Worm (Caenorhabditis elegans) whole organism, L4 larva: ENCODE results near the gene D1025.10.

Experiments
- F37D6.2 ChIP-seq: sonication (generic microtip); optimal IDR thresholded peaks from 2 replicates; lab custom pipeline; 2016; ENCODE audit warnings: mild to moderate bottlenecking, missing genetic modification characterization, missing compliant biosample characterization
- F44E2.7 ChIP-seq: fragments of 200-800 bp; sonication (Bioruptor generic); IDR thresholded peaks from 2 replicates; pipeline ENCODE4 v2.1.2; 2022; ENCODE audit warnings: missing genetic modification characterization, missing compliant biosample characterization
- F49E8.2 ChIP-seq: sonication (generic microtip); optimal IDR thresholded peaks from 2 replicates; lab custom pipeline; 2016; ENCODE audit warnings: missing compliant biosample characterization, mild to moderate bottlenecking, missing genetic modification characterization, borderline replicate concordance
- T20F7.1 ChIP-seq: fragments of 200-800 bp; sonication (Bioruptor generic); optimal IDR thresholded peaks from 2 replicates; lab custom pipeline; 2018; ENCODE audit warnings: mild to moderate bottlenecking, missing genetic modification characterization, missing compliant biosample characterization
- T26A8.4 ChIP-seq: fragments of 200-800 bp; sonication (Bioruptor generic); IDR thresholded peaks from 2 replicates; pipeline ENCODE4 v1.3.6; 2022; ENCODE audit warnings: missing genetic modification characterization, missing compliant biosample characterization
- Y105C5A.15 ChIP-seq: fragments of 200-800 bp; sonication (Bioruptor generic); IDR thresholded peaks from 2 replicates; pipeline ENCODE4 v1.3.6; 2022; ENCODE audit warnings: missing genetic modification characterization, missing compliant biosample characterization
- Y48G9A.11 ChIP-seq: fragments of 200-800 bp; sonication (Bioruptor generic); IDR thresholded peaks from 2 replicates; pipeline ENCODE4 v1.3.6; 2022; ENCODE audit warnings: missing genetic modification reagents, missing genetic modification characterization, missing compliant biosample characterization
- ZK546.5 ChIP-seq, 2 experiments: sonication (generic microtip); optimal IDR thresholded peaks; 2 replicates each; lab custom pipeline; 2017; ENCODE audit warnings: missing biosample characterization in 2 of 2, missing genetic modification characterization in 2 of 2
- aly-2 ChIP-seq: sonication (generic microtip); optimal IDR thresholded peaks from 2 replicates; lab custom pipeline; 2018; ENCODE audit warnings: missing biosample characterization, missing genetic modification characterization
- ama-1 ChIP-seq: fragments of 150-350 bp; optimal IDR thresholded peaks from 2 replicates; lab custom pipeline; 2014; ENCODE audit warnings: inconsistent platforms, mixed read lengths
- arid-1 ChIP-seq: fragments of 200-800 bp; sonication (Bioruptor generic); conservative IDR thresholded peaks from 2 replicates; pipeline ENCODE4 v1.3.6; 2022; ENCODE audit warnings: missing genetic modification reagents, missing genetic modification characterization, missing compliant biosample characterization
- attf-4 ChIP-seq: sonication (generic microtip); optimal IDR thresholded peaks from 3 replicates; lab custom pipeline; 2017; ENCODE audit warnings: missing biosample characterization, missing genetic modification characterization
- ceh-44 ChIP-seq: fragments of 200-800 bp; sonication (Bioruptor generic); IDR thresholded peaks from 2 replicates; pipeline ENCODE4 v1.3.6; 2022; ENCODE audit warnings: missing genetic modification reagents, missing genetic modification characterization, missing compliant biosample characterization
- ceh-62 ChIP-seq: sonication (generic microtip); optimal IDR thresholded peaks from 2 replicates; lab custom pipeline; 2017; ENCODE audit warnings: missing biosample characterization, missing genetic modification characterization
- ceh-82 ChIP-seq: sonication (generic microtip); optimal IDR thresholded peaks from 2 replicates; lab custom pipeline; 2017; ENCODE audit warnings: missing biosample characterization, missing genetic modification characterization
- ces-1 ChIP-seq: fragments of 150-350 bp; sonication (generic microtip); optimal IDR thresholded peaks from 4 replicates; lab custom pipeline; 2014; ENCODE audit warnings: missing biosample characterization, missing genetic modification reagents, missing genetic modification characterization
- ctbp-1 ChIP-seq: fragments of 200-800 bp; sonication (Bioruptor generic); IDR thresholded peaks from 2 replicates; pipeline ENCODE4 v1.3.6; 2022; ENCODE audit warnings: missing genetic modification reagents, missing genetic modification characterization, missing compliant biosample characterization
- daf-16 ChIP-seq, 3 experiments: sonication (generic microtip); optimal IDR thresholded peaks; 2 replicates each; lab custom pipeline; 2016 to 2017; ENCODE audit warnings: missing genetic modification characterization in 3 of 3, missing genetic modification reagents in 3 of 3, mild to moderate bottlenecking in 2 of 3, missing compliant biosample characterization in 2 of 3, missing biosample characterization in 1 of 3, moderate library complexity in 1 of 3
- dmd-8 ChIP-seq: fragments of 200-800 bp; sonication (Bioruptor generic); IDR thresholded peaks from 2 replicates; pipeline ENCODE4 v1.3.6; 2022; ENCODE audit warnings: missing genetic modification characterization, missing compliant biosample characterization
- dmd-9 ChIP-seq: fragments of 200-800 bp; sonication (Bioruptor generic); IDR thresholded peaks from 2 replicates; pipeline ENCODE4 v1.3.6; 2022; ENCODE audit warnings: missing genetic modification reagents, missing genetic modification characterization, missing compliant biosample characterization
- duxl-1 ChIP-seq: sonication (generic microtip); optimal IDR thresholded peaks from 2 replicates; lab custom pipeline; 2016; ENCODE audit warnings: mild to moderate bottlenecking, missing genetic modification characterization, moderate library complexity, missing compliant biosample characterization; ENCODE audit not compliant: poor library complexity
- dve-1 ChIP-seq: sonication (generic microtip); optimal IDR thresholded peaks from 2 replicates; lab custom pipeline; 2017; ENCODE audit warnings: antibody characterized with exemption, mild to moderate bottlenecking, missing genetic modification characterization, missing compliant biosample characterization; ENCODE audit not compliant: insufficient read depth
- egl-27 ChIP-seq: sonication (generic microtip); optimal IDR thresholded peaks from 3 replicates; lab custom pipeline; 2017; ENCODE audit warnings: missing biosample characterization, missing genetic modification reagents, missing genetic modification characterization
- egl-43 ChIP-seq: fragments of 200-800 bp; sonication (Bioruptor generic); IDR thresholded peaks from 2 replicates; pipeline ENCODE4 v1.3.6; 2022; ENCODE audit warnings: missing genetic modification reagents, missing genetic modification characterization, missing compliant biosample characterization
- fkh-10 ChIP-seq: fragments of 150-350 bp; optimal IDR thresholded peaks from 2 replicates; lab custom pipeline; 2014; ENCODE audit warnings: missing biosample characterization, missing genetic modification reagents, missing genetic modification characterization
- hmg-1.1 ChIP-seq: fragments of 200-800 bp; sonication (Bioruptor generic); IDR thresholded peaks from 2 replicates; pipeline ENCODE4 v1.3.6; 2022; ENCODE audit warnings: missing genetic modification reagents, missing genetic modification characterization, missing compliant biosample characterization
- lin-1 ChIP-seq: fragments of 200-800 bp; sonication (Bioruptor generic); IDR thresholded peaks from 2 replicates; pipeline ENCODE4 v1.3.6; 2022; ENCODE audit warnings: missing genetic modification reagents, missing genetic modification characterization, missing compliant biosample characterization
- lin-13 ChIP-seq: fragments of 150-350 bp; optimal IDR thresholded peaks from 2 replicates; lab custom pipeline; 2014; ENCODE audit warnings: missing biosample characterization, missing genetic modification reagents, missing genetic modification characterization
- lin-15B ChIP-seq: fragments of 150-350 bp; sonication (generic microtip); optimal IDR thresholded peaks from 3 replicates; lab custom pipeline; 2014; ENCODE audit warnings: missing biosample characterization, missing genetic modification characterization
- lin-29 ChIP-seq: fragments of 200-800 bp; sonication (Bioruptor generic); IDR thresholded peaks from 2 replicates; pipeline ENCODE4 v1.3.6; 2022; ENCODE audit warnings: missing genetic modification reagents, missing genetic modification characterization, missing compliant biosample characterization
- lin-39 ChIP-seq: fragments of 150-350 bp; optimal IDR thresholded peaks from 2 replicates; lab custom pipeline; 2014; ENCODE audit warnings: missing biosample characterization, missing genetic modification reagents, missing genetic modification characterization
- madf-5 ChIP-seq, 2 experiments: fragments of 200-800 bp; sonication (Bioruptor generic); IDR thresholded peaks; 2 replicates each; pipeline ENCODE4 v1.3.6; 2022; ENCODE audit warnings: missing compliant biosample characterization in 2 of 2, missing genetic modification characterization in 2 of 2
- mep-1 ChIP-seq: fragments of 150-350 bp; sonication (generic microtip); optimal IDR thresholded peaks from 3 replicates; lab custom pipeline; 2014; ENCODE audit warnings: missing biosample characterization, missing genetic modification characterization
- mes-2 ChIP-seq: sonication (generic microtip); optimal IDR thresholded peaks from 2 replicates; lab custom pipeline; 2016; ENCODE audit warnings: missing genotype, mild to moderate bottlenecking, missing genetic modification characterization, missing compliant biosample characterization; ENCODE audit not compliant: poor library complexity, severe bottlenecking
- mxl-2 ChIP-seq: fragments of 200-800 bp; sonication (Bioruptor generic); conservative IDR thresholded peaks from 2 replicates; pipeline ENCODE4 v1.3.6; 2022; ENCODE audit warnings: missing genetic modification reagents, missing genetic modification characterization, missing compliant biosample characterization
- mxl-3 ChIP-seq: fragments of 200-800 bp; sonication (Bioruptor generic); optimal IDR thresholded peaks from 2 replicates; lab custom pipeline; 2018; ENCODE audit warnings: mild to moderate bottlenecking, missing genetic modification characterization, missing compliant biosample characterization
- nhr-10 ChIP-seq: fragments of 150-350 bp; optimal IDR thresholded peaks from 2 replicates; lab custom pipeline; 2014; ENCODE audit warnings: missing biosample characterization, missing genetic modification characterization
- nhr-102 ChIP-seq: sonication (generic microtip); optimal IDR thresholded peaks from 2 replicates; lab custom pipeline; 2016; ENCODE audit warnings: mild to moderate bottlenecking, missing genetic modification characterization, moderate library complexity, missing compliant biosample characterization
- nhr-41 ChIP-seq: fragments of 200-800 bp; sonication (Bioruptor generic); IDR thresholded peaks from 2 replicates; pipeline ENCODE4 v1.3.6; 2022; ENCODE audit warnings: missing genetic modification reagents, missing genetic modification characterization, missing compliant biosample characterization
- pha-4 ChIP-seq, 2 experiments: fragments of 150-350 bp in 1 of 2; fragments of 200-800 bp in 1 of 2; sonication (Bioruptor generic) in 1 of 2; IDR thresholded peaks in 1 of 2; optimal IDR thresholded peaks in 1 of 2; 2 replicates each; pipeline versions ENCODE4 v1.3.6 to Lab custom; 2014 to 2022; ENCODE audit warnings: missing genetic modification characterization in 2 of 2, missing genetic modification reagents in 2 of 2, missing biosample characterization in 1 of 2, missing compliant biosample characterization in 1 of 2
- set-16 ChIP-seq: fragments of 200-800 bp; sonication (Bioruptor generic); IDR thresholded peaks from 2 replicates; pipeline ENCODE4 v1.3.6; 2022; ENCODE audit warnings: missing genetic modification reagents, missing genetic modification characterization, missing compliant biosample characterization
- skn-1 ChIP-seq: fragments of 150-350 bp; optimal IDR thresholded peaks from 2 replicates; lab custom pipeline; 2014; ENCODE audit warnings: missing biosample characterization, missing genetic modification characterization
- spr-3 ChIP-seq: fragments of 200-800 bp; sonication (Bioruptor generic); optimal IDR thresholded peaks from 2 replicates; lab custom pipeline; 2018; ENCODE audit warnings: mild to moderate bottlenecking, missing genetic modification characterization, missing compliant biosample characterization
- tag-97 ChIP-seq: fragments of 200-800 bp; sonication (Bioruptor generic); IDR thresholded peaks from 2 replicates; pipeline ENCODE4 v1.3.6; 2022; ENCODE audit warnings: missing genetic modification characterization, missing compliant biosample characterization
- unc-39 ChIP-seq: sonication (generic microtip); optimal IDR thresholded peaks from 2 replicates; lab custom pipeline; 2017; ENCODE audit warnings: missing biosample characterization, missing genetic modification characterization
- zfp-2 ChIP-seq: sonication (generic microtip); optimal IDR thresholded peaks from 2 replicates; lab custom pipeline; 2016; ENCODE audit warnings: mild to moderate bottlenecking, missing genetic modification characterization, missing compliant biosample characterization
- zip-11 ChIP-seq: fragments of 200-800 bp; sonication (Bioruptor generic); IDR thresholded peaks from 2 replicates; pipeline ENCODE4 v1.3.6; 2022; ENCODE audit warnings: missing genetic modification characterization, missing compliant biosample characterization
- zip-2 ChIP-seq: fragments of 150-350 bp; optimal IDR thresholded peaks from 2 replicates; lab custom pipeline; 2014; ENCODE audit warnings: missing biosample characterization, missing genetic modification characterization
- ztf-11 ChIP-seq: fragments of 150-350 bp; optimal IDR thresholded peaks from 2 replicates; lab custom pipeline; 2014; ENCODE audit warnings: missing biosample characterization, missing genetic modification characterization

D1025.10 gene

ce11 chrX:14489945-14490344, 26.7 kb upstream of the D1025.10 start, which contains the start of gene his-24 (continued):
- peak; percentile 83 for TF ChIP-seq ama-1 (lab: Kevin White, UChicago)
- TF ChIP-seq duxl-1: peak; percentile 33
- TF ChIP-seq lin-39 (tag; lab: Kevin White, UChicago): no peak
- peak; percentile 56 for TF ChIP-seq mxl-3 (GFP tag; lab: Kevin White, UChicago)
- TF ChIP-seq unc-39 (tag; lab: Kevin White, UChicago): no peak
- TF ChIP-seq ceh-44 (GFP tag; lab: Robert Waterston, UW): no peak
- TF ChIP-seq ztf-11: no peak
- TF ChIP-seq madf-5 (GFP tag; IDR thresholded peaks at IDR 0.05; lab: Robert Waterston, UW): no peak
- TF ChIP-seq zip-11 (GFP tag; lab: Robert Waterston, UW): no peak
- TF ChIP-seq F44E2.7 (GFP tag; lab: Robert Waterston, UW): no peak
- no peak for TF ChIP-seq lin-15B (tag; lab: Kevin White, UChicago)
- TF ChIP-seq daf-16 (GFP tag; optimal IDR thresholded peaks at IDR 0.05; lab: Kevin White, UChicago): no peak
- peak; percentile 29 for TF ChIP-seq daf-16 (tag; optimal IDR thresholded peaks at IDR 0.05; lab: Kevin White, UChicago)
- no peak for TF ChIP-seq tag-97 (GFP tag; lab: Robert Waterston, UW)
- no peak for TF ChIP-seq zip-2 (tag; lab: Kevin White, UChicago)
- TF ChIP-seq zfp-2: no peak
- peak; percentile 66; the same call in 1 of the 2 replicates for TF ChIP-seq dmd-9
- no peak for TF ChIP-seq ZK546.5 (tag; optimal IDR thresholded peaks at IDR 0.05; lab: Kevin White, UChicago)
- no peak for TF ChIP-seq spr-3 (GFP tag; lab: Kevin White, UChicago)
- no peak for TF ChIP-seq dmd-8 (GFP tag; lab: Robert Waterston, UW)
- peak; percentile 54 for TF ChIP-seq T26A8.4
- no peak for TF ChIP-seq F49E8.2 (tag; lab: Kevin White, UChicago)
- TF ChIP-seq ces-1: no peak
- peak; percentile 83 for TF ChIP-seq mep-1 (tag; lab: Kevin White, UChicago)
- TF ChIP-seq skn-1 (tag; lab: Kevin White, UChicago): no peak
- TF ChIP-seq Y105C5A.15 (GFP tag; lab: Robert Waterston, UW): no peak
- TF ChIP-seq nhr-41: no peak
- TF ChIP-seq aly-2 (tag; lab: Kevin White, UChicago): no peak
- TF ChIP-seq dve-1: peak; percentile 81
- peak; percentile 6 for TF ChIP-seq fkh-10
- TF ChIP-seq T20F7.1 (GFP tag; lab: Kevin White, UChicago): no peak
- no peak for TF ChIP-seq arid-1
- TF ChIP-seq ceh-82 (tag; lab: Kevin White, UChicago): no peak
- no peak for TF ChIP-seq lin-29
- peak; percentile 19 for TF ChIP-seq F37D6.2

- TF ChIP-seq set-16 (GFP tag; lab: Robert Waterston, UW): peak; percentile 96
- TF ChIP-seq madf-5 (GFP tag; IDR thresholded peaks at IDR 0.05; lab: Robert Waterston, UW): 0 out of 4 replicates have a peak, but pooled peaks of 1 of the 2 experiments have one; percentile 21
- TF ChIP-seq pha-4 (GFP tag; IDR thresholded peaks at IDR 0.05; lab: Robert Waterston, UW): no peak; the same call in 1 of the 2 replicates
- no peak for TF ChIP-seq pha-4 (tag; optimal IDR thresholded peaks at IDR 0.05; lab: Kevin White, UChicago)
- peak; percentile 55; the same call in 1 of the 2 replicates for TF ChIP-seq egl-43
- no peak for TF ChIP-seq hmg-1.1 (GFP tag; lab: Robert Waterston, UW)
These were observed 26.2 kb upstream of the D1025.10 start for ce11 chrX:14490486-14490885.

ce11 chrX:14491103-14491502, 25.6 kb upstream of the D1025.10 start:
- no peak for TF ChIP-seq ceh-44 (GFP tag; lab: Robert Waterston, UW)
- TF ChIP-seq attf-4 (tag; lab: Kevin White, UChicago): no peak
- TF ChIP-seq ctbp-1 (GFP tag; lab: Robert Waterston, UW): no peak
- TF ChIP-seq F49E8.2 (tag; lab: Kevin White, UChicago): no peak
- TF ChIP-seq egl-27 (tag; lab: Kevin White, UChicago): no peak
- peak; percentile 86 for TF ChIP-seq ama-1 (lab: Kevin White, UChicago)
- no peak for TF ChIP-seq nhr-10 (tag; lab: Kevin White, UChicago)
- no peak for TF ChIP-seq mxl-2 (GFP tag; lab: Robert Waterston, UW)
- no peak for TF ChIP-seq Y48G9A.11 (GFP tag; lab: Robert Waterston, UW)
- no peak for TF ChIP-seq ceh-62 (tag; lab: Kevin White, UChicago)
- no peak for TF ChIP-seq nhr-102 (tag; lab: Kevin White, UChicago)
- peak; percentile 52 for TF ChIP-seq mes-2 (tag; lab: Kevin White, UChicago)
- no peak for TF ChIP-seq zip-2 (tag; lab: Kevin White, UChicago)
- TF ChIP-seq ceh-82 (tag; lab: Kevin White, UChicago): no peak
- TF ChIP-seq lin-1: no peak
- TF ChIP-seq lin-13 (GFP tag; lab: Kevin White, UChicago): no peak
